Worm (Caenorhabditis elegans): Measurements from ENCODE around the gene nas-33.

Gene nas-33

DNA sequence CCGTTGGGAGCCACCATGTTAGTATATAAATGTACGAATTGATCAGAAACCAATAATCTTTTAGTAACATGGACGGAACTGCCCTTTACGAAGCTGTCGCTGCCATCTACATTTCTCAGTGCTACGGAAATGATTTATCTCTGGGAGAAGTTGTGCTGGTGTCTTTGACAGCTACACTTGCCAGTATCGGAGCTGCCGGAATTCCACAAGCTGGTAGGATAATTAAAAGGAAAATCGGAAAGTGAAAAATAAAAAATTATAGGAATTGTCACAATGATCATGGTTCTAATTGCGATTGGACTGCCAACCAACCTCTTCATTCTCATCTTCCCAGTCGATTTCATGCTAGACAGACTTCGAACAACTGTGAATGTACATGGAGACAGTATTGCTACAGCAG lies 49.2 kb downstream of the nas-33 start:
- TF ChIP-seq lsy-2 (tag; optimal IDR thresholded peaks at IDR 0.05) (no peak), sma-3 (GFP tag; optimal IDR thresholded peaks at IDR 0.05) (no peak), ztf-1 (GFP tag; conservative IDR thresholded peaks at IDR 0.05) (no peak), lin-13 (GFP tag; optimal IDR thresholded peaks at IDR 0.05) (no peak), elt-3 (tag; optimal IDR thresholded peaks at IDR 0.05) (no peak), ztf-4 (tag; optimal IDR thresholded peaks at IDR 0.05) (no peak), unc-62 (GFP tag; optimal IDR thresholded peaks at IDR 0.05) (no peak), lin-11 (tag; optimal IDR thresholded peaks at IDR 0.05) (no peak)

DNA sequence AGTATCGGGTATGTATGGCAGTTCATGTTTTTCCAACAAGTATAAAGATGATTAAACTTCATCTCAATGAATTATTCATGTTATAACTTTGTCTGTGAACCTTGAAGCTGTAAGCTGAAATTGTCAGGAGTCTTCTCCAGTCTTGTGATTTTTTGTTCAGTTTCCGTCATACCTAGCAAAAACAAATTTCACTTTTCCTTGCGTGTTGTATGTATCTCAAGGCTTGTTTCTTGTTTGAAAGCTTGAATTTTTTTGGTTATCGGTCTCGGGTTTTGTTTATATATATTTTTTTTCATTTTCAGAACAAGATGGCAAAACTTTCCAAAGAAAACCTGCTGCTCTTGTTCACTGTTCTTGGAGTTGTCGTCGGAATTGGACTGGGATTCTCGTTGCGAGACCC lies 51.9 kb downstream of the nas-33 start, which contains the start of gene glt-4:
TSS of gene glt-4 (plus strand) at position 301 of the 400 bp plus-strand sequence.
- no peak for TF ChIP-seq ztf-4 (tag; optimal IDR thresholded peaks at IDR 0.05)
- TF ChIP-seq nhr-237 (tag; optimal IDR thresholded peaks at IDR 0.05): no peak
- no peak for TF ChIP-seq ZK546.5 (tag; optimal IDR thresholded peaks at IDR 0.05)
- TF ChIP-seq fos-1 (tag; optimal IDR thresholded peaks at IDR 0.05): no peak
